Fruit fly (Drosophila melanogaster) whole organism, embryonic: Measurements from ENCODE around the gene CG13699.

ENCODE experiments used
- ATbp ChIP-seq: fragments of 200-800 bp; sonication (Bioruptor generic); optimal IDR thresholded peaks from 2 replicates; lab custom pipeline; 2017; ENCODE audit warnings: missing biosample characterization, mild to moderate bottlenecking, missing genetic modification characterization, missing genetic modification reagents
- Atf6 ChIP-seq: fragments of 200-800 bp; sonication (Bioruptor generic); IDR thresholded peaks from 2 replicates; pipeline ENCODE4 v1.3.6; 2022; ENCODE audit warnings: missing biosample characterization, missing genetic modification characterization
- B-H2 ChIP-seq: fragments of 200-800 bp; sonication (Bioruptor generic); optimal IDR thresholded peaks from 2 replicates; lab custom pipeline; 2018; ENCODE audit warnings: missing biosample characterization, mild to moderate bottlenecking, missing genetic modification characterization
- BtbVII ChIP-seq: fragments of 200-800 bp; sonication (Bioruptor generic); optimal IDR thresholded peaks from 3 replicates; lab custom pipeline; 2017; ENCODE audit warnings: missing biosample characterization, mild to moderate bottlenecking, missing genetic modification characterization
- CG11093 ChIP-seq: fragments of 200-800 bp; sonication (Bioruptor generic); IDR thresholded peaks from 3 replicates; pipeline ENCODE4 v1.3.6; 2022; ENCODE audit warnings: missing biosample characterization, missing genetic modification characterization
- CG12744 ChIP-seq: fragments of 200-800 bp; sonication (Bioruptor generic); optimal IDR thresholded peaks from 2 replicates; lab custom pipeline; 2016; ENCODE audit warnings: missing biosample characterization, missing genetic modification characterization
- CG12942 ChIP-seq: fragments of 200-800 bp; sonication (Bioruptor generic); optimal IDR thresholded peaks from 3 replicates; lab custom pipeline; 2016; ENCODE audit warnings: missing biosample characterization, missing genetic modification characterization
- CG13296 ChIP-seq: fragments of 200-800 bp; sonication (Bioruptor generic); optimal IDR thresholded peaks from 3 replicates; lab custom pipeline; 2018; ENCODE audit warnings: missing biosample characterization, mild to moderate bottlenecking, missing genetic modification characterization
- CG13424 ChIP-seq: fragments of 200-800 bp; sonication (Bioruptor generic); optimal IDR thresholded peaks from 2 replicates; lab custom pipeline; 2019; ENCODE audit warnings: missing biosample characterization, mild to moderate bottlenecking, missing genetic modification characterization, moderate library complexity
- CG13894 ChIP-seq: fragments of 200-800 bp; sonication (Bioruptor generic); optimal IDR thresholded peaks from 3 replicates; lab custom pipeline; 2018; ENCODE audit warnings: missing biosample characterization, mild to moderate bottlenecking, missing genetic modification characterization, moderate library complexity
- CG15269 ChIP-seq: fragments of 200-800 bp; sonication (Bioruptor generic); optimal IDR thresholded peaks from 2 replicates; lab custom pipeline; 2018; ENCODE audit warnings: missing biosample characterization, mild to moderate bottlenecking, missing genetic modification characterization, moderate library complexity
- CG17359 ChIP-seq: fragments of 200-800 bp; sonication (Bioruptor generic); optimal IDR thresholded peaks from 3 replicates; lab custom pipeline; 2018; ENCODE audit warnings: missing biosample characterization, mild to moderate bottlenecking, missing genetic modification characterization, moderate library complexity
- CG18599 ChIP-seq: fragments of 200-800 bp; sonication (Bioruptor generic); optimal IDR thresholded peaks from 3 replicates; lab custom pipeline; 2017; ENCODE audit warnings: missing biosample characterization, missing genetic modification characterization, mild to moderate bottlenecking, moderate library complexity, missing genetic modification reagents
- CG33557 ChIP-seq: fragments of 200-800 bp; sonication (Bioruptor generic); optimal IDR thresholded peaks from 2 replicates; lab custom pipeline; 2019; ENCODE audit warnings: missing biosample characterization, mild to moderate bottlenecking, missing genetic modification characterization, moderate library complexity
- CG6654 ChIP-seq: fragments of 200-800 bp; sonication (Bioruptor generic); optimal IDR thresholded peaks from 2 replicates; lab custom pipeline; 2017; ENCODE audit warnings: missing biosample characterization, mild to moderate bottlenecking, missing genetic modification characterization
- CG6683 ChIP-seq: fragments of 200-800 bp; sonication (Bioruptor generic); optimal IDR thresholded peaks from 2 replicates; lab custom pipeline; 2017; ENCODE audit warnings: missing biosample characterization, mild to moderate bottlenecking, missing genetic modification characterization, missing genetic modification reagents
- CG6813 ChIP-seq: fragments of 200-800 bp; sonication (Bioruptor generic); optimal IDR thresholded peaks from 2 replicates; lab custom pipeline; 2017; ENCODE audit warnings: missing biosample characterization, missing genetic modification characterization, mild to moderate bottlenecking, moderate library complexity, missing genetic modification reagents
- CG7556 ChIP-seq: fragments of 200-800 bp; sonication (Bioruptor generic); optimal IDR thresholded peaks from 2 replicates; lab custom pipeline; 2017; ENCODE audit warnings: missing biosample characterization, mild to moderate bottlenecking, missing genetic modification characterization
- CG8290 ChIP-seq, 3 experiments: fragments of 200-800 bp; sonication (Bioruptor generic); optimal IDR thresholded peaks; 2 replicates each; lab custom pipeline; 2016 to 2019; ENCODE audit warnings: missing biosample characterization in 3 of 3, missing genetic modification characterization in 3 of 3, mild to moderate bottlenecking in 2 of 3, moderate library complexity in 1 of 3
- CoRest ChIP-seq: fragments of 200-800 bp; sonication (Bioruptor generic); optimal IDR thresholded peaks from 3 replicates; lab custom pipeline; 2018; ENCODE audit warnings: missing biosample characterization, mild to moderate bottlenecking, missing genetic modification characterization, moderate library complexity
- CrebB ChIP-seq: fragments of 200-800 bp; sonication (Bioruptor generic); optimal IDR thresholded peaks from 3 replicates; lab custom pipeline; 2018; ENCODE audit warnings: missing biosample characterization, mild to moderate bottlenecking, missing genetic modification characterization
- Deaf1 ChIP-seq: fragments of 200-800 bp; optimal IDR thresholded peaks from 3 replicates; lab custom pipeline; 2019; ENCODE audit warnings: missing biosample characterization, mild to moderate bottlenecking, missing genetic modification characterization, moderate library complexity
- Fer1 ChIP-seq: fragments of 200-800 bp; sonication (Bioruptor generic); optimal IDR thresholded peaks from 2 replicates; lab custom pipeline; 2017; ENCODE audit warnings: missing biosample characterization, mild to moderate bottlenecking, missing genetic modification characterization
- HHEX ChIP-seq: fragments of 200-800 bp; sonication (Bioruptor generic); optimal IDR thresholded peaks from 3 replicates; lab custom pipeline; 2017; ENCODE audit warnings: missing biosample characterization, mild to moderate bottlenecking, missing genetic modification characterization, missing genetic modification reagents
- HLH4C ChIP-seq: fragments of 200-800 bp; sonication (Bioruptor generic); IDR thresholded peaks from 3 replicates; pipeline ENCODE4 v1.3.6; 2022; ENCODE audit warnings: missing biosample characterization, missing genetic modification characterization; ENCODE audit not compliant: partially characterized antibody
- HmgZ ChIP-seq: fragments of 200-800 bp; sonication (Bioruptor generic); optimal IDR thresholded peaks from 2 replicates; lab custom pipeline; 2018; ENCODE audit warnings: missing biosample characterization, mild to moderate bottlenecking, missing genetic modification characterization
- Meics ChIP-seq: fragments of 200-800 bp; sonication (Bioruptor generic); optimal IDR thresholded peaks from 2 replicates; lab custom pipeline; 2017; ENCODE audit warnings: missing biosample characterization, mild to moderate bottlenecking, missing genetic modification characterization
- Nf-YA ChIP-seq: fragments of 200-800 bp; sonication (Bioruptor generic); IDR thresholded peaks from 2 replicates; pipeline ENCODE4 v1.3.6; 2022; ENCODE audit warnings: missing biosample characterization, missing genetic modification characterization
- Oaz ChIP-seq: fragments of 200-800 bp; sonication (Bioruptor generic); IDR thresholded peaks from 2 replicates; pipeline ENCODE4 v1.3.6; 2022; ENCODE audit warnings: missing biosample characterization, missing genetic modification characterization
- Opbp ChIP-seq: fragments of 200-800 bp; sonication (Bioruptor generic); IDR thresholded peaks from 3 replicates; pipeline ENCODE4 v1.3.6; 2022; ENCODE audit warnings: missing biosample characterization, missing genetic modification characterization; ENCODE audit not compliant: partially characterized antibody
- Poxn ChIP-seq: fragments of 200-800 bp; sonication (Bioruptor generic); IDR thresholded peaks from 2 replicates; pipeline ENCODE4 v1.3.6; 2022; ENCODE audit warnings: missing biosample characterization, missing genetic modification characterization
- Rx ChIP-seq: fragments of 200-800 bp; sonication (Bioruptor generic); IDR thresholded peaks from 2 replicates; pipeline ENCODE4 v1.3.6; 2022; ENCODE audit warnings: missing biosample characterization, missing genetic modification characterization
- Vsx1 ChIP-seq: fragments of 200-800 bp; sonication (Bioruptor generic); optimal IDR thresholded peaks from 2 replicates; lab custom pipeline; 2017; ENCODE audit warnings: missing biosample characterization, mild to moderate bottlenecking, missing genetic modification characterization, missing genetic modification reagents
- bcd ChIP-seq: fragments of 200-800 bp; sonication (Bioruptor generic); optimal IDR thresholded peaks from 2 replicates; lab custom pipeline; 2017; ENCODE audit warnings: missing biosample characterization, mild to moderate bottlenecking, missing genetic modification characterization
- cad ChIP-seq: fragments of >200 bp; optimal IDR thresholded peaks from 2 replicates; lab custom pipeline; 2017; ENCODE audit warnings: missing biosample characterization, missing genetic modification characterization
- chif ChIP-seq, 2 experiments: fragments of 200-800 bp; sonication (Bioruptor generic); optimal IDR thresholded peaks; 3 replicates each; lab custom pipeline; 2016; ENCODE audit warnings: missing biosample characterization in 2 of 2, missing genetic modification characterization in 2 of 2
- chinmo ChIP-seq: fragments of 200-800 bp; sonication (Bioruptor generic); IDR thresholded peaks from 4 replicates; pipeline ENCODE4 v1.3.6; 2022; ENCODE audit warnings: missing biosample characterization, missing genetic modification characterization; ENCODE audit not compliant: partially characterized antibody
- ftz-f1 ChIP-seq: fragments of 200-800 bp; sonication (Bioruptor generic); optimal IDR thresholded peaks from 2 replicates; lab custom pipeline; 2016; ENCODE audit warnings: missing biosample characterization, missing genetic modification characterization
- gcm2 ChIP-seq: fragments of 200-800 bp; sonication (Bioruptor generic); optimal IDR thresholded peaks from 2 replicates; lab custom pipeline; 2016; ENCODE audit warnings: missing biosample characterization, missing genetic modification characterization
- nerfin-2 ChIP-seq: fragments of 200-800 bp; sonication (Bioruptor generic); IDR thresholded peaks from 2 replicates; pipeline ENCODE4 v1.3.6; 2022; ENCODE audit warnings: missing biosample characterization, missing genetic modification characterization; ENCODE audit not compliant: partially characterized antibody
- peb ChIP-seq: fragments of 200-800 bp; sonication (Bioruptor generic); IDR thresholded peaks from 2 replicates; pipeline ENCODE4 v1.3.6; 2022; ENCODE audit warnings: missing biosample characterization, missing genetic modification characterization
- pfk ChIP-seq: fragments of 200-800 bp; sonication (Bioruptor generic); optimal IDR thresholded peaks from 2 replicates; lab custom pipeline; 2018; ENCODE audit warnings: missing biosample characterization, mild to moderate bottlenecking, missing genetic modification characterization, moderate library complexity
- prd ChIP-seq, 3 experiments: fragments of >200 bp in 2 of 3; fragments of 200-800 bp in 1 of 3; sonication (Bioruptor generic) in 1 of 3; optimal IDR thresholded peaks in 2 of 3; IDR thresholded peaks in 1 of 3; 2 replicates in 2 of 3; 3 replicates in 1 of 3; pipeline versions ENCODE4 v1.3.6 to Lab custom; 2017 to 2022; ENCODE audit warnings: missing biosample characterization in 1 of 3, missing genetic modification characterization in 1 of 3
- schlank ChIP-seq: fragments of 200-800 bp; sonication (Bioruptor generic); optimal IDR thresholded peaks from 2 replicates; lab custom pipeline; 2018; ENCODE audit warnings: missing biosample characterization, mild to moderate bottlenecking, missing genetic modification characterization
- sd ChIP-seq: fragments of 200-800 bp; sonication (Bioruptor generic); optimal IDR thresholded peaks from 3 replicates; lab custom pipeline; 2018; ENCODE audit warnings: missing biosample characterization, mild to moderate bottlenecking, missing genetic modification characterization, moderate library complexity
- sens ChIP-seq: fragments of 200-800 bp; sonication (Bioruptor generic); peaks from one replicate; lab custom pipeline; 2016; ENCODE audit warnings: missing biosample characterization, missing genetic modification characterization
- trh ChIP-seq: fragments of 200-800 bp; sonication (Bioruptor generic); optimal IDR thresholded peaks from 2 replicates; lab custom pipeline; 2016; ENCODE audit warnings: missing biosample characterization, missing genetic modification characterization
- unpg ChIP-seq: fragments of 200-800 bp; sonication (Bioruptor generic); optimal IDR thresholded peaks from 3 replicates; lab custom pipeline; 2018; ENCODE audit warnings: missing biosample characterization, mild to moderate bottlenecking, missing genetic modification characterization, moderate library complexity
- yki ChIP-seq: fragments of >200 bp; optimal IDR thresholded peaks from 3 replicates; lab custom pipeline; 2018
- zfh1 ChIP-seq: fragments of 200-800 bp; sonication (Bioruptor generic); IDR thresholded peaks from 3 replicates; pipeline ENCODE4 v1.3.6; 2022; ENCODE audit warnings: missing biosample characterization, missing genetic modification characterization

Gene CG13699

dm6 chr3L:18144620-18145019, 17.7 kb downstream of the CG13699 start (continued):
- TF ChIP-seq CG8290 (GFP tag; optimal IDR thresholded peaks at IDR 0.05; lab: Kevin White, UChicago) = no peak
- TF ChIP-seq CG8290 (tag; optimal IDR thresholded peaks at IDR 0.05; lab: Kevin White, UChicago) = peak in 1 of 2 experiments; percentile 48
- TF ChIP-seq schlank (tag; lab: Kevin White, UChicago) = peak; percentile 5
- TF ChIP-seq Rx (GFP tag; lab: Robert Waterston, UW) = no peak
- TF ChIP-seq CG6813 = peak; percentile 11
- peak; percentile 1 for TF ChIP-seq ftz-f1 (GFP tag; lab: Kevin White, UChicago)
- TF ChIP-seq Deaf1 = no peak
- peak; percentile 18 for TF ChIP-seq Meics
- TF ChIP-seq gcm2 (GFP tag; lab: Kevin White, UChicago) = no peak
- TF ChIP-seq prd (optimal IDR thresholded peaks at IDR 0.05; lab: Kevin White, UChicago) = no peak
- no peak for TF ChIP-seq prd (GFP tag; IDR thresholded peaks at IDR 0.05; lab: Robert Waterston, UW)
- TF ChIP-seq HmgZ (tag; lab: Kevin White, UChicago) = peak; percentile 3
- TF ChIP-seq CG13296 (GFP tag; lab: Kevin White, UChicago) = peak; percentile 28
- TF ChIP-seq Oaz (GFP tag; lab: Robert Waterston, UW) = no peak
- peak; percentile 6 for TF ChIP-seq CG15269 (tag; lab: Kevin White, UChicago)
- TF ChIP-seq trh (GFP tag; lab: Kevin White, UChicago) = peak; percentile 5
- no peak for TF ChIP-seq yki (lab: Kevin White, UChicago)
- TF ChIP-seq pfk = no peak
- TF ChIP-seq unpg (GFP tag; lab: Kevin White, UChicago) = peak; percentile 11
- TF ChIP-seq CG17359 (tag; lab: Kevin White, UChicago) = peak; percentile 0
- TF ChIP-seq chinmo (GFP tag; lab: Robert Waterston, UW) = peak; percentile 77; the same call in 1 of the 4 replicates
- TF ChIP-seq CG13424 (tag; lab: Kevin White, UChicago) = no peak
- TF ChIP-seq Atf6 (GFP tag; lab: Robert Waterston, UW) = peak; percentile 41; the same call in 1 of the 2 replicates
- peak; percentile 39 for TF ChIP-seq CrebB (tag; lab: Kevin White, UChicago)
- TF ChIP-seq bcd (GFP tag; lab: Kevin White, UChicago) = peak; percentile 4
- TF ChIP-seq Nf-YA = no peak
- no peak for TF ChIP-seq CG6654 (GFP tag; lab: Kevin White, UChicago)
- TF ChIP-seq CG13894 (tag; lab: Kevin White, UChicago) = peak; percentile 3
- peak; percentile 52 for TF ChIP-seq CG18599 (GFP tag; lab: Kevin White, UChicago)
- peak; percentile 45 for TF ChIP-seq Fer1
- no peak for TF ChIP-seq cad (GFP tag; lab: Kevin White, UChicago)
- TF ChIP-seq chif (GFP tag; optimal IDR thresholded peaks at IDR 0.05; lab: Kevin White, UChicago) = peak in 1 of 2 experiments; percentile 1
- TF ChIP-seq Vsx1 = peak; percentile 24
- TF ChIP-seq HHEX = peak; percentile 18

dm6 chr3L:18142969-18143368, 19.4 kb downstream of the CG13699 start:
- TF ChIP-seq CG11093 (GFP tag; lab: Robert Waterston, UW) (no peak), CoRest (tag; lab: Kevin White, UChicago) (no peak), Opbp (GFP tag; lab: Robert Waterston, UW) (no peak), CG33557 (GFP tag; lab: Kevin White, UChicago) (no peak), Poxn (GFP tag; lab: Robert Waterston, UW) (no peak), zfh1 (0 out of 3 replicates have a peak, but pooled peaks have one; percentile 13), CG12744 (no peak), peb (GFP tag; lab: Robert Waterston, UW) (no peak), ATbp (GFP tag; lab: Kevin White, UChicago) (peak; percentile 51), BtbVII (GFP tag; lab: Kevin White, UChicago) (no peak), HLH4C (GFP tag; lab: Robert Waterston, UW) (no peak), sd (tag; lab: Kevin White, UChicago) (no peak), CG6813 (peak; percentile 23), CG6683 (GFP tag; lab: Kevin White, UChicago) (no peak), CG12942 (GFP tag; lab: Kevin White, UChicago) (no peak), CG7556 (no peak), nerfin-2 (GFP tag; lab: Robert Waterston, UW) (no peak), sens (GFP tag; lab: Kevin White, UChicago) (peak; percentile 75), B-H2 (GFP tag; lab: Kevin White, UChicago) (no peak)
